ENCODE assay signal across 2 fruit fly cellular contexts in genomic region chrX:12753602-12754347, dm6.
A peak's percentile ranks its signal among the peaks of the same experiment; 100 is the strongest.
TF ChIP-seq lines count a peak whose summit lies in the region.

No protein-coding gene starts in this region.

TF ChIP-seq in whole organism, embryonic, 481 proteins besides CTCF, POLR2A, EP300 and RAD21 (continued from another document and continues in another):
- TF ChIP-seq Aef1 (GFP tag; IDR thresholded peaks at IDR 0.05; lab: Robert Waterston, UW) (peak; percentile 50), CG5180 (GFP tag; optimal IDR thresholded peaks at IDR 0.05; lab: Kevin White, UChicago) (peak; percentile 17), mirr (GFP tag; optimal IDR thresholded peaks at IDR 0.05; lab: Kevin White, UChicago) (peak; percentile 23), CG4854 (GFP tag; optimal IDR thresholded peaks at IDR 0.05; lab: Kevin White, UChicago) (no peak), chinmo (GFP tag; IDR thresholded peaks at IDR 0.05; lab: Robert Waterston, UW; ENCODE audit: partially characterized antibody) (0 out of 4 replicates have a peak, but pooled peaks have one; percentile 79), salm (tag; optimal IDR thresholded peaks at IDR 0.05; lab: Kevin White, UChicago) (peak; percentile 9), vvl (GFP tag; IDR thresholded peaks at IDR 0.05; lab: Robert Waterston, UW) (peak; percentile 30; the same call in 1 of the 2 replicates), hth (optimal IDR thresholded peaks at IDR 0.05; lab: Kevin White, UChicago) (no peak), Hr78 (GFP tag; optimal IDR thresholded peaks at IDR 0.05; lab: Kevin White, UChicago) (peak in 1 of 2 experiments; percentile 48), ranshi (GFP tag; IDR thresholded peaks at IDR 0.05; lab: Robert Waterston, UW) (0 out of 2 replicates have a peak, but pooled peaks have one; percentile 8), BtbVII (GFP tag; optimal IDR thresholded peaks at IDR 0.05; lab: Kevin White, UChicago) (no peak), ken (GFP tag; IDR thresholded peaks at IDR 0.05; lab: Robert Waterston, UW) (0 out of 3 replicates have a peak, but pooled peaks have one; percentile 24), CG6175 (GFP tag; IDR thresholded peaks at IDR 0.05; lab: Robert Waterston, UW) (peak; percentile 43; the same call in 1 of the 3 replicates), ttk (GFP tag; IDR thresholded peaks at IDR 0.05; lab: Robert Waterston, UW) (0 out of 2 replicates have a peak, but pooled peaks have one; percentile 9), kni (GFP tag; optimal IDR thresholded peaks at IDR 0.05; lab: Kevin White, UChicago) (peak; percentile 91), sr (GFP tag; IDR thresholded peaks at IDR 0.05; lab: Robert Waterston, UW) (peak; percentile 59; the same call in 1 of the 3 replicates), zfh1 (GFP tag; IDR thresholded peaks at IDR 0.05; lab: Robert Waterston, UW) (peak; percentile 45; the same call in 1 of the 3 replicates), CG16863 (GFP tag; optimal IDR thresholded peaks at IDR 0.05; lab: Kevin White, UChicago) (no peak), Gug (GFP tag; IDR thresholded peaks at IDR 0.05; lab: Robert Waterston, UW) (0 out of 4 replicates have a peak, but pooled peaks have one; percentile 3), Kr (GFP tag; optimal IDR thresholded peaks at IDR 0.05; lab: Kevin White, UChicago) (no peak), tio (GFP tag; optimal IDR thresholded peaks at IDR 0.05; lab: Kevin White, UChicago) (no peak), slbo (GFP tag; IDR thresholded peaks at IDR 0.05; lab: Robert Waterston, UW) (no peak), wek (GFP tag; optimal IDR thresholded peaks at IDR 0.05; lab: Kevin White, UChicago) (peak; percentile 7), cwo (GFP tag; optimal IDR thresholded peaks at IDR 0.05; lab: Kevin White, UChicago) (peak; percentile 90), abd-A (tag; optimal IDR thresholded peaks at IDR 0.05; lab: Kevin White, UChicago) (peak; percentile 93), CG11247 (GFP tag; IDR thresholded peaks at IDR 0.05; lab: Robert Waterston, UW) (peak; percentile 11; the same call in 1 of the 2 replicates), Sox100B (GFP tag; optimal IDR thresholded peaks at IDR 0.05; lab: Kevin White, UChicago) (no peak), Rfx (GFP tag; IDR thresholded peaks at IDR 0.05; lab: Robert Waterston, UW) (peak; percentile 26; the same call in 1 of the 2 replicates), nau (GFP tag; optimal IDR thresholded peaks at IDR 0.05; lab: Kevin White, UChicago) (peak; percentile 18), CG32772 (GFP tag; IDR thresholded peaks at IDR 0.05; lab: Robert Waterston, UW) (peak; percentile 85), CG10431 (GFP tag; optimal IDR thresholded peaks at IDR 0.05; lab: Kevin White, UChicago) (peak; percentile 11), sqz (GFP tag; optimal IDR thresholded peaks at IDR 0.05; lab: Kevin White, UChicago) (peak; percentile 95), CG34376 (GFP tag; optimal IDR thresholded peaks at IDR 0.05; lab: Kevin White, UChicago) (peak; percentile 67), ham (GFP tag; IDR thresholded peaks at IDR 0.05; lab: Robert Waterston, UW) (peak; percentile 27; the same call in 1 of the 2 replicates), Meics (GFP tag; optimal IDR thresholded peaks at IDR 0.05; lab: Kevin White, UChicago) (no peak), Abd-B (GFP tag; optimal IDR thresholded peaks at IDR 0.05; lab: Kevin White, UChicago) (peak; percentile 28), CG2199 (GFP tag; IDR thresholded peaks at IDR 0.05; lab: Robert Waterston, UW) (0 out of 3 replicates have a peak, but pooled peaks have one; percentile 50), sd (tag; optimal IDR thresholded peaks at IDR 0.05; lab: Kevin White, UChicago) (peak; percentile 93), CG17568 (GFP tag; optimal IDR thresholded peaks at IDR 0.05; lab: Kevin White, UChicago) (peak; percentile 23), twi (tag; optimal IDR thresholded peaks at IDR 0.05; lab: Kevin White, UChicago) (peak; percentile 55), dimm (GFP tag; IDR thresholded peaks at IDR 0.05; lab: Robert Waterston, UW) (no peak), pros (GFP tag; optimal IDR thresholded peaks at IDR 0.05; lab: Kevin White, UChicago) (peak; percentile 89), CG8290 (GFP tag; optimal IDR thresholded peaks at IDR 0.05; lab: Kevin White, UChicago) (no peak), CG8290 (tag; optimal IDR thresholded peaks at IDR 0.05; lab: Kevin White, UChicago) (peak in 1 of 2 experiments; percentile 62), GATAe (GFP tag; conservative IDR thresholded peaks at IDR 0.05; lab: Robert Waterston, UW) (peak; percentile 78), Dbx (GFP tag; IDR thresholded peaks at IDR 0.05; lab: Robert Waterston, UW) (0 out of 3 replicates have a peak, but pooled peaks have one; percentile 17), CG4360 (GFP tag; IDR thresholded peaks at IDR 0.05; lab: Robert Waterston, UW) (peak; percentile 68), exex (tag; optimal IDR thresholded peaks at IDR 0.05; lab: Kevin White, UChicago) (peak; percentile 11), stc (GFP tag; IDR thresholded peaks at IDR 0.05; lab: Robert Waterston, UW) (0 out of 2 replicates have a peak, but pooled peaks have one; percentile 15), gce (GFP tag; IDR thresholded peaks at IDR 0.05; lab: Robert Waterston, UW) (no peak), fd96Cb (tag; optimal IDR thresholded peaks at IDR 0.05; lab: Kevin White, UChicago) (no peak), Awh (GFP tag; IDR thresholded peaks at IDR 0.05; lab: Robert Waterston, UW) (peak; percentile 55; the same call in 1 of the 2 replicates), cg (GFP tag; optimal IDR thresholded peaks at IDR 0.05; lab: Kevin White, UChicago) (peak; percentile 74), CG10959 (GFP tag; IDR thresholded peaks at IDR 0.05; lab: Robert Waterston, UW) (no peak), Sox102F (GFP tag; optimal IDR thresholded peaks at IDR 0.05; lab: Kevin White, UChicago) (no peak), lab (GFP tag; optimal IDR thresholded peaks at IDR 0.05; lab: Kevin White, UChicago) (peak; percentile 7), grn (GFP tag; optimal IDR thresholded peaks at IDR 0.05; lab: Kevin White, UChicago) (peak; percentile 81), sens (GFP tag; lab: Kevin White, UChicago) (peak; percentile 62), otp (GFP tag; IDR thresholded peaks at IDR 0.05; lab: Robert Waterston, UW) (peak; percentile 64), Lhr (GFP tag; optimal IDR thresholded peaks at IDR 0.05; lab: Kevin White, UChicago) (peak; percentile 17), ash1 (GFP tag; optimal IDR thresholded peaks at IDR 0.05; lab: Kevin White, UChicago) (peak; percentile 83), shn (GFP tag; optimal IDR thresholded peaks at IDR 0.05; lab: Kevin White, UChicago) (no peak), Med (GFP tag; lab: Kevin White, UChicago) (peak; percentile 32)

TF ChIP-seq in whole organism, prepupa, 60 proteins besides CTCF, POLR2A, EP300 and RAD21 (continued from another document):
- TF ChIP-seq CG8319 (GFP tag; optimal IDR thresholded peaks at IDR 0.05; lab: Kevin White, UChicago) (peak; percentile 28), CG16779 (tag; optimal IDR thresholded peaks at IDR 0.05; lab: Kevin White, UChicago) (peak; percentile 65), OdsH (GFP tag; optimal IDR thresholded peaks at IDR 0.05; lab: Kevin White, UChicago) (no peak), Hr38 (GFP tag; optimal IDR thresholded peaks at IDR 0.05; lab: Kevin White, UChicago) (no peak), CG6854 (GFP tag; optimal IDR thresholded peaks at IDR 0.05; lab: Kevin White, UChicago) (peak; percentile 71), dac (GFP tag; optimal IDR thresholded peaks at IDR 0.05; lab: Kevin White, UChicago) (no peak), Blimp-1 (GFP tag; optimal IDR thresholded peaks at IDR 0.05; lab: Kevin White, UChicago) (no peak), CG6163 (GFP tag; IDR thresholded peaks at IDR 0.05; lab: Robert Waterston, UW) (peak; percentile 58; the same call in 2 of the 3 replicates)
